Worm (Caenorhabditis elegans) whole organism, early embryonic: ENCODE results near the gene K01B6.4.

Source experiments
- B0310.2 ChIP-seq: sonication (generic microtip); optimal IDR thresholded peaks from 2 replicates; lab custom pipeline; 2016; ENCODE audit warnings: mild to moderate bottlenecking, missing genetic modification characterization, missing compliant biosample characterization
- F13C5.2 ChIP-seq: sonication (generic microtip); optimal IDR thresholded peaks from 2 replicates; lab custom pipeline; 2017; ENCODE audit warnings: mild to moderate bottlenecking, missing genetic modification characterization, inconsistent platforms, missing compliant biosample characterization
- aly-1 ChIP-seq: sonication (generic microtip); optimal IDR thresholded peaks from 2 replicates; lab custom pipeline; 2016; ENCODE audit warnings: missing genetic modification characterization, missing compliant biosample characterization
- ama-1 ChIP-seq: fragments of 150-350 bp; optimal IDR thresholded peaks from 2 replicates; lab custom pipeline; 2014
- ceh-13 ChIP-seq: fragments of 200-800 bp; sonication (Bioruptor generic); optimal IDR thresholded peaks from 2 replicates; lab custom pipeline; 2018; ENCODE audit warnings: mild to moderate bottlenecking, missing genetic modification characterization, missing compliant biosample characterization
- ceh-36 ChIP-seq: sonication (generic microtip); optimal IDR thresholded peaks from 2 replicates; lab custom pipeline; 2016; ENCODE audit warnings: missing genetic modification characterization, inconsistent platforms, missing compliant biosample characterization
- ets-7 ChIP-seq: sonication (generic microtip); optimal IDR thresholded peaks from 2 replicates; lab custom pipeline; 2016; ENCODE audit warnings: missing genotype, missing genetic modification characterization, missing compliant biosample characterization
- flt-1 ChIP-seq: fragments of 200-800 bp; sonication (Bioruptor generic); IDR thresholded peaks from 2 replicates; pipeline ENCODE4 v1.3.6; 2022; ENCODE audit warnings: missing genetic modification characterization, missing compliant biosample characterization
- hmbx-1 ChIP-seq: sonication (generic microtip); optimal IDR thresholded peaks from 2 replicates; lab custom pipeline; 2016; ENCODE audit warnings: mild to moderate bottlenecking, missing genetic modification characterization, missing compliant biosample characterization
- hmg-4 ChIP-seq: fragments of 200-800 bp; sonication (Bioruptor generic); optimal IDR thresholded peaks from 2 replicates; lab custom pipeline; 2018; ENCODE audit warnings: mild to moderate bottlenecking, missing genetic modification characterization, missing compliant biosample characterization
- hnd-1 ChIP-seq: sonication (generic microtip); optimal IDR thresholded peaks from 2 replicates; lab custom pipeline; 2016; ENCODE audit warnings: missing genetic modification characterization, missing compliant biosample characterization
- pes-1 ChIP-seq: fragments of 200-800 bp; sonication (Bioruptor generic); IDR thresholded peaks from 2 replicates; pipeline ENCODE4 v1.3.6; 2022; ENCODE audit warnings: missing genetic modification reagents, missing genetic modification characterization, missing compliant biosample characterization
- scrt-1 ChIP-seq: fragments of 200-800 bp; sonication (Bioruptor generic); IDR thresholded peaks from 2 replicates; pipeline ENCODE4 v1.3.6; 2022; ENCODE audit warnings: missing genetic modification characterization, missing compliant biosample characterization
- sea-1 ChIP-seq: fragments of 200-800 bp; sonication (Bioruptor generic); conservative IDR thresholded peaks from 2 replicates; pipeline ENCODE4 v1.3.6; 2022; ENCODE audit warnings: missing genetic modification characterization, missing compliant biosample characterization
- tbx-11 ChIP-seq: fragments of 200-800 bp; sonication (Bioruptor generic); IDR thresholded peaks from 2 replicates; pipeline ENCODE4 v1.3.6; 2022; ENCODE audit warnings: missing genetic modification characterization, missing compliant biosample characterization
- tbx-37 ChIP-seq: fragments of 200-800 bp; sonication (Bioruptor generic); conservative IDR thresholded peaks from 2 replicates; pipeline ENCODE4 v1.3.6; 2022; ENCODE audit warnings: missing genetic modification reagents, missing genetic modification characterization, missing compliant biosample characterization
- tra-4 ChIP-seq: sonication (generic microtip); optimal IDR thresholded peaks from 2 replicates; lab custom pipeline; 2017; ENCODE audit warnings: missing genetic modification characterization, missing compliant biosample characterization

Gene K01B6.4

DNA sequence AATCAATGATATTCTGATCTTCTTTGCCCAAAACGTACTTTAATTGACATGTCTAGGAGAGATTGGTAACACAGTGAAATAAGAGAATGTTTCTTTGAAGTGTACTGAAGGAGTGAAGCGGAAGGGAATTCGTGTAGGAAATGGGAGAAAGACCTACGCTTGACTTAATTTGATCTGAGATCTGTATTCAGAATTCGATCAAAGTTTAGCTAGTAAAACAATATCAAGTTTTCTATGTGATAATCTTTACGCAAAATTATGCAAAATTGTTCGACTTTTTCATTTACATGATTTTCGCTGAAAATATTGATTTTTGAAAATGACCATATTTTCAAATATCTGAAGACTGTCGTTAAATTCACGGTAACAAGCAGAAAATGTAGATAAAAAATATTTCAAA, at the start of gene K01B6.4:
TSS of gene K01B6.4 (minus strand) at position 101 of the 400 bp plus-strand sequence.
- no peak for TF ChIP-seq tbx-37 (GFP tag; lab: Robert Waterston, UW)
- no peak for TF ChIP-seq pes-1 (GFP tag; lab: Robert Waterston, UW)
- no peak for TF ChIP-seq hnd-1 (tag; lab: Kevin White, UChicago)
- no peak for TF ChIP-seq tbx-11 (GFP tag; lab: Robert Waterston, UW)
- no peak for TF ChIP-seq ets-7 (tag; lab: Kevin White, UChicago)
- no peak for TF ChIP-seq B0310.2 (tag; lab: Kevin White, UChicago)
- no peak for TF ChIP-seq sea-1 (GFP tag; lab: Robert Waterston, UW)
- no peak for TF ChIP-seq ceh-36 (tag; lab: Kevin White, UChicago)
- no peak for TF ChIP-seq scrt-1
- no peak for TF ChIP-seq aly-1
- TF ChIP-seq hmg-4, result no peak

DNA sequence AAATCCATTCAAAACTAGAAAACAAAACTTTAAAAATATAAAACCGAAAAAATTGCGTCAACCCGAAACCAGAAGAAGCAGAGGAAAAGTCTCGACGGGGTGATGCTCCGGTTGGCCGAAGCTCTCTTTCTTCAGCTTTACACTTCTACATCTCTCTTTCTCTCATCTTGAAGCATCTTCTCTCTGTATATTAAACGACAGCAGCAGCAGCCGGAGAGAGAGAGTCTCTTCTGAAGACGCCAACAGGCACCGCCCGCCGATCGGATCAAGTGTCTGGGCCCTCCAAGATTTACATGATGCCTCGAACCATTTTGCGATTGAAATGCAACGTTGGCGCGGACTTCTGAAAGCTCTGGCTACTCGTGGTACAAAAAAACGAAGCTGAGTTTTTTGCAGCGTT, 49.5 kb upstream of the K01B6.4 start:
- TF ChIP-seq F13C5.2 (tag; lab: Kevin White, UChicago), result no peak
- no peak for TF ChIP-seq pes-1 (GFP tag; lab: Robert Waterston, UW)
- no peak for TF ChIP-seq flt-1
- no peak for TF ChIP-seq tbx-11 (GFP tag; lab: Robert Waterston, UW)
- no peak for TF ChIP-seq aly-1
- no peak for TF ChIP-seq B0310.2 (tag; lab: Kevin White, UChicago)
- no peak for TF ChIP-seq hmbx-1 (tag; lab: Kevin White, UChicago)
- no peak for TF ChIP-seq ama-1 (lab: Kevin White, UChicago)
- TF ChIP-seq tbx-37 (GFP tag; lab: Robert Waterston, UW), result no peak
- no peak for TF ChIP-seq ceh-13 (GFP tag; lab: Kevin White, UChicago)
- no peak for TF ChIP-seq hnd-1 (tag; lab: Kevin White, UChicago)
- no peak for TF ChIP-seq ets-7 (tag; lab: Kevin White, UChicago)
- TF ChIP-seq scrt-1, result no peak
- no peak for TF ChIP-seq sea-1 (GFP tag; lab: Robert Waterston, UW)

ce11 chrIII:9346114-9346513, 48.9 kb upstream of the K01B6.4 start:
- no peak for TF ChIP-seq flt-1
- no peak for TF ChIP-seq ama-1 (lab: Kevin White, UChicago)
- TF ChIP-seq hmbx-1 (tag; lab: Kevin White, UChicago), result no peak
- TF ChIP-seq tbx-37 (GFP tag; lab: Robert Waterston, UW), result no peak
- no peak for TF ChIP-seq scrt-1
- no peak for TF ChIP-seq tra-4 (tag; lab: Kevin White, UChicago)
- TF ChIP-seq hnd-1 (tag; lab: Kevin White, UChicago), result no peak
- TF ChIP-seq hmg-4, result no peak
- TF ChIP-seq B0310.2 (tag; lab: Kevin White, UChicago), result no peak
- TF ChIP-seq ets-7 (tag; lab: Kevin White, UChicago), result no peak
- no peak for TF ChIP-seq pes-1 (GFP tag; lab: Robert Waterston, UW)
- no peak for TF ChIP-seq F13C5.2 (tag; lab: Kevin White, UChicago)
- no peak for TF ChIP-seq ceh-36 (tag; lab: Kevin White, UChicago)
- TF ChIP-seq ceh-13 (GFP tag; lab: Kevin White, UChicago), result no peak
- no peak for TF ChIP-seq aly-1
- no peak for TF ChIP-seq sea-1 (GFP tag; lab: Robert Waterston, UW)
- no peak for TF ChIP-seq tbx-11 (GFP tag; lab: Robert Waterston, UW)

DNA sequence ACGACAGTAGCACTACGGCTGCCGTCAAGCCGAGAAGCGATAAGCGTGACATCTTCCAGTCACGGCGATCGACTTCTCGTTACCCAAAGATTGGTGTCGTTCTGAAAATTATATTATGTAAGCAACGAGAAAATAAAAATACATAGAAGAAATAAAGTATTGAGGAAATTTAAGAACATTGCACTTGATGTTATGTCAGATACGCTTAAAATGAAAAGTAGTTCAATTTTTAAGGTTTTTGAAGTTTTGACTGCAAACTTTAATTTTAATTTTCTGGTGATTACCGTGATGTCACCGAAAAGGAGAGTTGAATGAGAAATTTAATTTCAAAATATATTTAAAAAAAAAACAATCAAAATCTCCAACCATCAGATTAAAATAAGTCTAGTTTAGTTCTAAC, 47.1 kb upstream of the K01B6.4 start, which contains the start of gene emb-9:
TSS of gene emb-9 (minus strand) at position 101 of the 400 bp plus-strand sequence.
- TF ChIP-seq pes-1 (GFP tag; lab: Robert Waterston, UW) (no peak), ets-7 (tag; lab: Kevin White, UChicago) (no peak), scrt-1 (no peak), tbx-11 (GFP tag; lab: Robert Waterston, UW) (no peak), hnd-1 (tag; lab: Kevin White, UChicago) (no peak), B0310.2 (tag; lab: Kevin White, UChicago) (no peak), tbx-37 (GFP tag; lab: Robert Waterston, UW) (no peak), aly-1 (no peak), tra-4 (tag; lab: Kevin White, UChicago) (no peak), flt-1 (no peak), F13C5.2 (tag; lab: Kevin White, UChicago) (no peak), ceh-13 (GFP tag; lab: Kevin White, UChicago) (no peak)

DNA sequence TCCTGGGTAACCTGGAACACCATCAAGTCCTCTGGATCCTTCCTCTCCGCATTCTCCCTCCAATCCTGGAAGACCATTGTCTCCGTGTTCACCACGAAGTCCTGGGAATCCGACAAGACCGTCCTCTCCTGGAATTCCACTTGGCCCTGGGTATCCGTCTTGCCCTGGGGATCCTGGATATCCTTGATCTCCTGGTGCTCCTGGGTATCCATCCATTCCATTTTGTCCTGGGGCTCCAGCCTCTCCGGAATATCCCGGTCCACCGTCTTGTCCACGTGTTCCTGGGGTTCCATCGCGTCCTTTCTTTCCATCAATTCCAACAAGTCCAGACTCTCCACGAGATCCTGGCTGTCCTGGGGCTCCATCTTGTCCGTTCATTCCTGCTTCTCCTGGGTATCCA, 42.8 kb upstream of the K01B6.4 start:
- TF ChIP-seq sea-1 (GFP tag; lab: Robert Waterston, UW) (0 out of 2 replicates have a peak, but pooled peaks have one; percentile 13), scrt-1 (no peak)

DNA sequence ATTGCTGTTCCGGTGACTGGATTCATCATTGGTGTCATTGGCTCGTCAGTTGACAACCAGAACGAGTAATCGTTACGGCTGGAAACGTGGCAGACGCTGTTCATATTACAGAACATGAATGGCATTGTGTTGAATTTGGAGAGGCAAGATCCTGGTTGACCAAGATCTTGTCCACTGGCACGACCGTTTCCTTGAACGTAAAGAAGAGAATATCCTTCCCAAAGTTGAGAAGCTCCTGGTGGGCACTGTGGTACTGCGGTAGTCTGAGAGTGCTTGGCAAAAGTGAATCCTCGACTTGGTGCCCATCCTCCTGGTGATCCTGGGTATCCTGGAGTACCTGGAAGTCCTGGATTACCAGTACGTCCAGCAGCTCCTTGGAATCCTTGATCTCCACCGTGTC, 40.7 kb upstream of the K01B6.4 start:
- no peak for TF ChIP-seq tbx-37 (GFP tag; lab: Robert Waterston, UW)

DNA sequence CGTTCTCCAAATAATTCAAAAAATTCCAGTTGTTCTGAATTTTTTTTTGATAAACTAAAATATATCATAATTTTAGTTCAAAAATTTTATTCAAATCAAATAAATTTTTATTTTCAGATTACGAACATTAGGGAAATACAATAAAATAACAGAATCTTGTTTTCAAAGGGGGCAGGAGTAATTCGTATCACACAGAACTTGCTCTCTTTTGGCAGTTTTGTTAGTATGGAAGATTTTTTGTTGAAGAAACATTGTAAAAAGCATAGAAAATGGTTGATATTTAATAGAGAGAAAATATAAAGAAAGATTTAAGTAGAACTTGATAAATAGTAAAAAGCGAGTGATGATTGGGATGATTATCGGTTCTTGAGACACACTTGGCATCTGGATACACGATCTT, 39.6 kb upstream of the K01B6.4 start:
- TF ChIP-seq hnd-1 (tag; lab: Kevin White, UChicago) (no peak), ceh-13 (GFP tag; lab: Kevin White, UChicago) (no peak), tbx-37 (GFP tag; lab: Robert Waterston, UW) (no peak), scrt-1 (no peak), aly-1 (no peak), ets-7 (tag; lab: Kevin White, UChicago) (no peak), B0310.2 (tag; lab: Kevin White, UChicago) (no peak)

DNA sequence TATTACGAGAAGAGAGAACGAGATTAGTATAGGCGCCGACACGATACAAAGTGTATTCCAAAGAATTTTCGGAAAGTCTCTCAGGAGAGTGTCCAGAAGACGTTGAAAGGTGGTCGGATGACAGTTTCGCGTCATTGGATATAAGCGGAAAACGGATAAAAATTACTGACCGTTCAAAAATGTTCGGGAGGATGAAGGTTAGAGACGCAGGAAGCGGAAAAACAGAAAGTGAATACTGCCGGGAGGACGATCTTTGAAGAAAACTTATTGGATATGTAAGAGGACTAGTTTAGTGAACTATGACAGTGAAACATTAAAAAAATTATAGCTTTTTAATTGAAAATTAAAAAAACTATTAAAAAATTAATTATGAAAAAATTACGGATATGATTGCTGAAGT, 37.8 kb upstream of the K01B6.4 start:
- TF ChIP-seq hmbx-1 (tag; lab: Kevin White, UChicago) (no peak), ceh-13 (GFP tag; lab: Kevin White, UChicago) (no peak), F13C5.2 (tag; lab: Kevin White, UChicago) (no peak), tra-4 (tag; lab: Kevin White, UChicago) (no peak), sea-1 (GFP tag; lab: Robert Waterston, UW) (no peak), ama-1 (lab: Kevin White, UChicago) (no peak), B0310.2 (tag; lab: Kevin White, UChicago) (no peak), pes-1 (GFP tag; lab: Robert Waterston, UW) (no peak), tbx-37 (GFP tag; lab: Robert Waterston, UW) (no peak), scrt-1 (no peak), flt-1 (no peak), hnd-1 (tag; lab: Kevin White, UChicago) (no peak)
